Fruit fly (Drosophila melanogaster) ovary, adult (tissue): ENCODE results near the gene Takl2.
A peak's percentile ranks its signal among the peaks of the same experiment; 100 is the strongest.

ENCODE experiments used
- CG17801 ChIP-seq: fragments of 200-800 bp; optimal IDR thresholded peaks from 2 replicates; lab custom pipeline; 2019; ENCODE audit warnings: missing biosample characterization, mild to moderate bottlenecking, missing genetic modification characterization, moderate library complexity; ENCODE audit not compliant: partially characterized antibody

The Takl2 gene

dm6 chr3R:22753895-22754774 is 20.5 kb upstream of the Takl2 start:
- no peak for TF ChIP-seq CG17801 (GFP tag; lab: Kevin White, UChicago)

dm6 chr3R:22753600-22753894 is 19.9 kb upstream of the Takl2 start:
- no peak for TF ChIP-seq CG17801 (GFP tag; lab: Kevin White, UChicago)

dm6 chr3R:22752929-22753328 is 19.3 kb upstream of the Takl2 start:
- TF ChIP-seq CG17801 (GFP tag; lab: Kevin White, UChicago), result no peak

- TF ChIP-seq CG17801 (GFP tag; lab: Kevin White, UChicago), result no peak
These were observed 18.0 kb upstream of the Takl2 start for dm6 chr3R:22751698-22752097.

dm6 chr3R:22751111-22751510 is 17.5 kb upstream of the Takl2 start:
- no peak for TF ChIP-seq CG17801 (GFP tag; lab: Kevin White, UChicago)

- TF ChIP-seq CG17801 (GFP tag; lab: Kevin White, UChicago), result peak; percentile 67
These were observed 16.9 kb upstream of the Takl2 start, which contains the start of the genes rumi, CG7029 and Usp12-46 for dm6 chr3R:22750534-22750947. Gene rumi, minus strand, starts transcription at chr3R:22750597. Gene CG7029, plus strand, starts transcription at chr3R:22750901. Gene Usp12-46, plus strand, starts transcription at chr3R:22750901.

dm6 chr3R:22750039-22750438 is 16.4 kb upstream of the Takl2 start:
- no peak for TF ChIP-seq CG17801 (GFP tag; lab: Kevin White, UChicago)

- TF ChIP-seq CG17801 (GFP tag; lab: Kevin White, UChicago), result no peak
These were observed 15.3 kb upstream of the Takl2 start, which contains the start of gene CG31139 for dm6 chr3R:22748956-22749355. Gene CG31139, minus strand, starts transcription at chr3R:22749056.

dm6 chr3R:22747423-22748090 is 13.9 kb upstream of the Takl2 start, which contains the start of gene CG17141:
Gene CG17141, minus strand, starts transcription at chr3R:22747599.
- TF ChIP-seq CG17801 (GFP tag; lab: Kevin White, UChicago), result no peak

- no peak for TF ChIP-seq CG17801 (GFP tag; lab: Kevin White, UChicago)
These were observed 11.8 kb upstream of the Takl2 start, which contains the start of the genes vret and HP1c for dm6 chr3R:22745432-22745831. Gene vret, minus strand, starts transcription at chr3R:22745581. Gene HP1c, plus strand, starts transcription at chr3R:22745620.

dm6 chr3R:22740930-22741329 is 7.3 kb upstream of the Takl2 start, which contains the start of the genes Dcr-1 and CG6985:
Gene Dcr-1, minus strand, starts transcription at chr3R:22741091.
Gene CG6985, plus strand, starts transcription at chr3R:22741150.
- no peak for TF ChIP-seq CG17801 (GFP tag; lab: Kevin White, UChicago)

dm6 chr3R:22732995-22733394 is 656 bp downstream of the Takl2 start:
- no peak for TF ChIP-seq CG17801 (GFP tag; lab: Kevin White, UChicago)

dm6 chr3R:22727857-22728256 is 5.8 kb downstream of the Takl2 start:
- TF ChIP-seq CG17801 (GFP tag; lab: Kevin White, UChicago), result no peak

- no peak for TF ChIP-seq CG17801 (GFP tag; lab: Kevin White, UChicago)
These were observed 6.2 kb downstream of the Takl2 start for dm6 chr3R:22727456-22727833.

- TF ChIP-seq CG17801 (GFP tag; lab: Kevin White, UChicago), result no peak
These were observed 6.7 kb downstream of the Takl2 start, which contains the start of gene CG45049 for dm6 chr3R:22726771-22727455. Gene CG45049, plus strand, starts transcription at chr3R:22726967.
